Worm (Caenorhabditis elegans) whole organism, L4 larva: ENCODE results near the gene rab-19.

Source experiments
- F44E2.7 ChIP-seq: fragments of 200-800 bp; sonication (Bioruptor generic); IDR thresholded peaks from 2 replicates; pipeline ENCODE4 v2.1.2; 2022; ENCODE audit warnings: missing genetic modification characterization, missing compliant biosample characterization
- egl-27 ChIP-seq: sonication (generic microtip); optimal IDR thresholded peaks from 3 replicates; lab custom pipeline; 2017; ENCODE audit warnings: missing biosample characterization, missing genetic modification reagents, missing genetic modification characterization
- fkh-10 ChIP-seq: fragments of 150-350 bp; optimal IDR thresholded peaks from 2 replicates; lab custom pipeline; 2014; ENCODE audit warnings: missing biosample characterization, missing genetic modification reagents, missing genetic modification characterization
- mep-1 ChIP-seq: fragments of 150-350 bp; sonication (generic microtip); optimal IDR thresholded peaks from 3 replicates; lab custom pipeline; 2014; ENCODE audit warnings: missing biosample characterization, missing genetic modification characterization
- nhr-11 ChIP-seq: fragments of 150-350 bp; optimal IDR thresholded peaks from 2 replicates; lab custom pipeline; 2014; ENCODE audit warnings: missing biosample characterization, missing genetic modification characterization
- rbr-2 ChIP-seq: sonication (generic microtip); optimal IDR thresholded peaks from 2 replicates; lab custom pipeline; 2016; ENCODE audit warnings: missing genotype, missing genetic modification characterization, missing compliant biosample characterization
- skn-1 ChIP-seq: fragments of 150-350 bp; optimal IDR thresholded peaks from 2 replicates; lab custom pipeline; 2014; ENCODE audit warnings: missing biosample characterization, missing genetic modification characterization
- ztf-11 ChIP-seq: fragments of 150-350 bp; optimal IDR thresholded peaks from 2 replicates; lab custom pipeline; 2014; ENCODE audit warnings: missing biosample characterization, missing genetic modification characterization

- no peak for TF ChIP-seq ztf-11 (tag; lab: Kevin White, UChicago)
- no peak for TF ChIP-seq egl-27 (tag; lab: Kevin White, UChicago)
- no peak for TF ChIP-seq nhr-11
- TF ChIP-seq F44E2.7 (GFP tag; lab: Robert Waterston, UW) = no peak
- TF ChIP-seq fkh-10 = no peak
- no peak for TF ChIP-seq skn-1 (tag; lab: Kevin White, UChicago)
- no peak for TF ChIP-seq rbr-2
- no peak for TF ChIP-seq mep-1 (tag; lab: Kevin White, UChicago)
Measured at ce11 chrIV:13354044-13354443, 30.1 kb downstream of the rab-19 start.
